Worm (Caenorhabditis elegans) whole organism, L4/young adult: Measurements from ENCODE around the gene F46F5.10.

Experiments
- W03F9.2 ChIP-seq: fragments of 150-350 bp; optimal IDR thresholded peaks from 2 replicates; lab custom pipeline; 2014; ENCODE audit warnings: missing biosample characterization, missing genetic modification characterization
- dao-5 ChIP-seq: sonication (generic microtip); optimal IDR thresholded peaks from 2 replicates; lab custom pipeline; 2016; ENCODE audit warnings: missing genotype, missing genetic modification characterization, moderate library complexity, missing compliant biosample characterization
- him-1 ChIP-seq: sonication (generic microtip); optimal IDR thresholded peaks from 2 replicates; lab custom pipeline; 2016; ENCODE audit warnings: missing genotype, missing genetic modification reagents, missing genetic modification characterization, missing compliant biosample characterization

Gene F46F5.10

ce11 chrII:823529-823928 lies at the start of gene F46F5.10:
TSS of gene F46F5.10 (plus strand) at chrII:823829.
- TF ChIP-seq W03F9.2 (tag; lab: Kevin White, UChicago) (no peak), him-1 (tag; lab: Kevin White, UChicago) (no peak), dao-5 (tag; lab: Kevin White, UChicago) (no peak)

ce11 chrII:773830-774229 lies 49.8 kb upstream of the F46F5.10 start:
- no peak for TF ChIP-seq dao-5 (tag; lab: Kevin White, UChicago)
- TF ChIP-seq him-1 (tag; lab: Kevin White, UChicago): no peak
- no peak for TF ChIP-seq W03F9.2 (tag; lab: Kevin White, UChicago)

- no peak for TF ChIP-seq him-1 (tag; lab: Kevin White, UChicago)
- TF ChIP-seq dao-5 (tag; lab: Kevin White, UChicago): no peak
- TF ChIP-seq W03F9.2 (tag; lab: Kevin White, UChicago): no peak
Observed at ce11 chrII:775033-775432, 48.6 kb upstream of the F46F5.10 start, which contains the start of gene Y39F10A.1. TSS of gene Y39F10A.1 (plus strand) at chrII:775333.

ce11 chrII:782903-783302 lies 40.7 kb upstream of the F46F5.10 start, which contains the start of gene Y39F10A.3:
TSS of gene Y39F10A.3 (minus strand) at chrII:783003.
- no peak for TF ChIP-seq him-1 (tag; lab: Kevin White, UChicago)
- TF ChIP-seq dao-5 (tag; lab: Kevin White, UChicago): no peak
- no peak for TF ChIP-seq W03F9.2 (tag; lab: Kevin White, UChicago)

ce11 chrII:783532-783931 lies 40.1 kb upstream of the F46F5.10 start, which contains the start of gene Y39F10A.6:
TSS of gene Y39F10A.6 (minus strand) at chrII:783632.
- TF ChIP-seq him-1 (tag; lab: Kevin White, UChicago) (no peak), W03F9.2 (tag; lab: Kevin White, UChicago) (no peak), dao-5 (tag; lab: Kevin White, UChicago) (no peak)

ce11 chrII:786938-787337 lies 36.7 kb upstream of the F46F5.10 start, which contains the start of gene F46F5.16:
TSS of gene F46F5.16 (plus strand) at chrII:787238.
- TF ChIP-seq him-1 (tag; lab: Kevin White, UChicago): no peak
- TF ChIP-seq W03F9.2 (tag; lab: Kevin White, UChicago): no peak
- no peak for TF ChIP-seq dao-5 (tag; lab: Kevin White, UChicago)

ce11 chrII:788139-788538 lies 35.5 kb upstream of the F46F5.10 start, which contains the start of gene F46F5.15:
TSS of gene F46F5.15 (plus strand) at chrII:788439.
- TF ChIP-seq him-1 (tag; lab: Kevin White, UChicago) (no peak), W03F9.2 (tag; lab: Kevin White, UChicago) (no peak), dao-5 (tag; lab: Kevin White, UChicago) (no peak)

ce11 chrII:791828-792227 lies 31.8 kb upstream of the F46F5.10 start, which contains the start of gene F46F5.1:
TSS of gene F46F5.1 (minus strand) at chrII:791928.
- no peak for TF ChIP-seq W03F9.2 (tag; lab: Kevin White, UChicago)
- TF ChIP-seq him-1 (tag; lab: Kevin White, UChicago): no peak
- no peak for TF ChIP-seq dao-5 (tag; lab: Kevin White, UChicago)

ce11 chrII:796916-797315 lies 26.7 kb upstream of the F46F5.10 start:
- TF ChIP-seq him-1 (tag; lab: Kevin White, UChicago) (no peak), dao-5 (tag; lab: Kevin White, UChicago) (no peak), W03F9.2 (tag; lab: Kevin White, UChicago) (no peak)

ce11 chrII:797445-797844 lies 26.2 kb upstream of the F46F5.10 start:
- no peak for TF ChIP-seq him-1 (tag; lab: Kevin White, UChicago)
- no peak for TF ChIP-seq dao-5 (tag; lab: Kevin White, UChicago)
- TF ChIP-seq W03F9.2 (tag; lab: Kevin White, UChicago): no peak

ce11 chrII:799700-800099 lies 23.9 kb upstream of the F46F5.10 start, which contains the start of gene F46F5.14:
TSS of gene F46F5.14 (plus strand) at chrII:800000.
- no peak for TF ChIP-seq dao-5 (tag; lab: Kevin White, UChicago)
- no peak for TF ChIP-seq him-1 (tag; lab: Kevin White, UChicago)
- TF ChIP-seq W03F9.2 (tag; lab: Kevin White, UChicago): no peak

- TF ChIP-seq dao-5 (tag; lab: Kevin White, UChicago) (no peak), W03F9.2 (tag; lab: Kevin White, UChicago) (no peak), him-1 (tag; lab: Kevin White, UChicago) (no peak)
Observed at ce11 chrII:803009-803408, 20.6 kb upstream of the F46F5.10 start, which contains the start of gene F46F5.13. TSS of gene F46F5.13 (plus strand) at chrII:803309.

- TF ChIP-seq him-1 (tag; lab: Kevin White, UChicago): no peak
- no peak for TF ChIP-seq W03F9.2 (tag; lab: Kevin White, UChicago)
- no peak for TF ChIP-seq dao-5 (tag; lab: Kevin White, UChicago)
Observed at ce11 chrII:808457-808856, 15.2 kb upstream of the F46F5.10 start, which contains the start of gene F46F5.11. TSS of gene F46F5.11 (plus strand) at chrII:808757.

ce11 chrII:812917-813316 lies 10.7 kb upstream of the F46F5.10 start, which contains the start of gene F46F5.5:
TSS of gene F46F5.5 (minus strand) at chrII:813017.
- TF ChIP-seq dao-5 (tag; lab: Kevin White, UChicago): no peak
- TF ChIP-seq him-1 (tag; lab: Kevin White, UChicago): no peak
- TF ChIP-seq W03F9.2 (tag; lab: Kevin White, UChicago): no peak
